Worm (Caenorhabditis elegans): ENCODE data around the gene cct-2.

The cct-2 gene

DNA sequence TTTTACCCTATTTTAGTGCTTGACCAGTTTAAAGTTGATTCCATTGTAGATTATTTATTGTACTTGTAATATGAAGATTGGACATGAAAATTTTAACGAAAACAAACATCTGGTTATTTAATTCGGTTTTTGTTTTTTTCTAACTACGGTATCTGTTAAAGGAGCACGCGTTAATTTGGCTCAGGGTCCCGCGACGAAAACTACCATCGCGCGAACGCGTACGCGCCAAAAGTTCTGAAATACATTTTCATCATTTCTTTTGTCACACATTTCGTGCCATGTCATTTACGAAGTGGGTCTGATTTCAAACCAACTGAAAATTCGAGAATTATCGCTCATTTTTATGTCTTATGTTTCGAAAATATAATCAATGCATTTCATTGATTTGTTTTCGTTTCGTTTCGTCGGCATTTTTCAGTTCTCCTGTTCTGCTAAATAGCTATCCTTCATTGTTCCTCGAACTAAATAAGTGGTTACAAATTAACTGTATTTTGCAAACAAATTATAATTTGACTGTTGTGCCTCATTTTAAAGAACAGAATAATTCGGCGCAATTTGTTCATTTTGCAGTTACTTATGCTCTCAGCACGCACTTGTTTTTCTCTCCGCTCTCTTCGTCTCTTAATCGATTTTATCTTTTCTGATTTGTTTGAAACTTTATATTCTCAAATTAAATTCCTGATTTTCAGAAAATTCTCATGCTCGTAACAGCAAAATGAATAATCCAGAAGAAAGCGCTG is 6.3 kb downstream of the cct-2 start, which contains the start of gene T21B10.3 (continued):
- TF ChIP-seq daf-16 (GFP tag; optimal IDR thresholded peaks at IDR 0.05), result peak in 1 of 2 experiments; percentile 62
- TF ChIP-seq daf-16 (tag; optimal IDR thresholded peaks at IDR 0.05), result peak; percentile 2
- peak; percentile 15 for TF ChIP-seq mep-1 (tag; optimal IDR thresholded peaks at IDR 0.05)
- peak; percentile 61; the same call in 1 of the 2 replicates for TF ChIP-seq pha-4 (GFP tag; IDR thresholded peaks at IDR 0.05)
- TF ChIP-seq pha-4 (tag; optimal IDR thresholded peaks at IDR 0.05), result no peak
- peak; percentile 22 for TF ChIP-seq T20F7.1 (GFP tag; optimal IDR thresholded peaks at IDR 0.05)
- TF ChIP-seq zfp-3 (GFP tag; conservative IDR thresholded peaks at IDR 0.05), result peak; percentile 91
- TF ChIP-seq Y75B8A.6 (GFP tag; IDR thresholded peaks at IDR 0.05), result no peak
- no peak for TF ChIP-seq Y5F2A.4 (GFP tag; optimal IDR thresholded peaks at IDR 0.05)
- TF ChIP-seq tag-97 (GFP tag; IDR thresholded peaks at IDR 0.05), result no peak
- TF ChIP-seq lin-15B (tag; optimal IDR thresholded peaks at IDR 0.05), result no peak
- TF ChIP-seq nhr-41 (GFP tag; IDR thresholded peaks at IDR 0.05), result 0 out of 2 replicates have a peak, but pooled peaks have one; percentile 44
- no peak for TF ChIP-seq F26F4.8 (GFP tag; conservative IDR thresholded peaks at IDR 0.05)
- TF ChIP-seq arid-1 (GFP tag; conservative IDR thresholded peaks at IDR 0.05), result peak; percentile 45; the same call in 1 of the 2 replicates
- peak; percentile 89 for TF ChIP-seq F49E8.2 (tag; optimal IDR thresholded peaks at IDR 0.05; ENCODE audit: borderline replicate concordance)
- peak; percentile 38 for TF ChIP-seq sdz-12 (GFP tag; optimal IDR thresholded peaks at IDR 0.05)
- TF ChIP-seq dve-1 (tag; optimal IDR thresholded peaks at IDR 0.05; ENCODE audit: insufficient read depth), result peak; percentile 36
- peak; percentile 93 for TF ChIP-seq unc-130 (GFP tag; optimal IDR thresholded peaks at IDR 0.05)

DNA sequence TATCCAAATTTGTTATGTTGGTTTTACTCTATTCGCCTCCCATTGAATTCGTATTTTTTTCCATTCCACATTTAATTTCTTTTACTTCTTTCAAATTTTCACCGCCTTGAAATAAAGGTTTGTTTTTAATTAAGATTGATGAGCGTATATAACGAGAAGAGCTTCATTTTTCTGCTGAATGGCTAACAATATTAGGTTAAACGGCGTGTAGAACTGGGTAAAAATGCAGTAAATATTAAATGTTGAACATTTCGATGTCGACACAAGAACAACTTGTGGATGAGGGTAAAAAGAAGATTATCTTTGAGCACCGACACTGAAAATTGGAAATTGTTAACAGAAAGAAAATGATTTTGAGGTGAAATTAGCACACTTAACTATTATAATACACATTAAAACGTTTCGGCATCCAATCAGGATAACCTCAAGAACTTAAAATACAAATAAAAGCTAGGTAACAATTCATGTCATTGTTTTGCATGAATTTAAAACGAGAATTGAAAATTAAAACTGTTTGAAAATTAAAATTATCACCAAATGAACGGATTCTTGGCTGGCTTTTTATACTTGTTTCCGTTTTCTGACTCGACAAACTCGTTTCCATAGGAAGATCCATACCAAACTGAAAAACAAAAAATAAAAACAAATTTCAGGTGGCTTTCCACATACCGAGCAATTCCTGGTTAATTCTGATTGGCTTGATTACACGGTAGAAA is 11.5 kb downstream of the cct-2 start:
- TF ChIP-seq Y48G9A.11 (GFP tag; IDR thresholded peaks at IDR 0.05) (peak; percentile 15; the same call in 1 of the 2 replicates), aha-1 (tag) (peak; percentile 91), arid-1 (GFP tag; conservative IDR thresholded peaks at IDR 0.05) (0 out of 2 replicates have a peak, but pooled peaks have one; percentile 30), ces-1 (GFP tag; optimal IDR thresholded peaks at IDR 0.05) (no peak), T20F7.1 (GFP tag; optimal IDR thresholded peaks at IDR 0.05) (peak; percentile 15), attf-4 (tag; optimal IDR thresholded peaks at IDR 0.05) (no peak), snpc-1.2 (GFP tag; IDR thresholded peaks at IDR 0.05) (peak; percentile 18; the same call in 1 of the 2 replicates), unc-62 (GFP tag; optimal IDR thresholded peaks at IDR 0.05 in 1 of 2) (peak in 1 of 2 experiments; percentile 14), unc-62 (tag; optimal IDR thresholded peaks at IDR 0.05) (no peak), lin-38 (GFP tag; IDR thresholded peaks at IDR 0.05) (peak; percentile 30), F49E8.2 (tag; optimal IDR thresholded peaks at IDR 0.05; ENCODE audit: borderline replicate concordance) (no peak)

DNA sequence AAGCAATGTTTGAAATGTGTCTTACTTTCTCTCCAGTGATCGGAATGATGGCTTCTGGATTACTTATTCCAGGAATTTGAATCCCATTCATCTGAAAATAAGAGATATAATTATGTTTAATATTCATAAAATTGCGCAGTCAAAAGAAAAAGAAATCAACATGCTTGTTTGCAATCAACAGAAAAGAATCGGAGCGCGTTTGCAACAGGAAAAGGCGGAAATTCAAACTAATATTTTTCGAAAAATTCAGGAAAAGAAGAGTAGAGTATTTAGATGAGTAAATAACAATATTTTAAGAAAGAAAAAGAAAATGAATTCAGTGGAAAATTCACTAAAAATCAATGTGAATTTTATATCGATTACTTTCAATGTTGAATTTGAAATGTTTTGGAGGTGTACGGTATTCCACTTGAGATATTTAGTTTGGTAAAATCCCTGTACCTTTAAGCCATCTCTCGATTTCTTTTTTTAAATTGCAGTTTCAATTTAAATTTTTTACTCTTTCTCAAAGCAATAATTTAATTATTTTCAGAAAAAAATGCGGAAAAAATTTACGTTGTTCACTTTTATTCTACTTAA is 12.9 kb downstream of the cct-2 start, which contains the start of the genes set-17 and T21B10.4:
Gene set-17, minus strand, starts transcription at position 127 of the 579 bp plus-strand sequence.
Gene T21B10.4, plus strand, starts transcription at position 533 of the 579 bp plus-strand sequence.
- TF ChIP-seq zip-11 (GFP tag; IDR thresholded peaks at IDR 0.05), result no peak
- TF ChIP-seq mdl-1 (tag; optimal IDR thresholded peaks at IDR 0.05), result no peak
- TF ChIP-seq snpc-4 (tag; optimal IDR thresholded peaks at IDR 0.05), result no peak
- peak in 1 of 2 experiments; percentile 39 for TF ChIP-seq lsy-2 (tag; optimal IDR thresholded peaks at IDR 0.05)
- TF ChIP-seq daf-16 (GFP tag; optimal IDR thresholded peaks at IDR 0.05), result no peak
- peak; percentile 71 for TF ChIP-seq daf-16 (tag; optimal IDR thresholded peaks at IDR 0.05)
- no peak for TF ChIP-seq dmd-9 (GFP tag; IDR thresholded peaks at IDR 0.05)
- TF ChIP-seq unc-130 (GFP tag; optimal IDR thresholded peaks at IDR 0.05), result no peak
- TF ChIP-seq nhr-76 (tag; optimal IDR thresholded peaks at IDR 0.05), result no peak
- TF ChIP-seq F26F4.8 (GFP tag; conservative IDR thresholded peaks at IDR 0.05), result no peak
- no peak for TF ChIP-seq nhr-28 (tag; optimal IDR thresholded peaks at IDR 0.05)
- TF ChIP-seq nhr-6 (tag; optimal IDR thresholded peaks at IDR 0.05), result peak; percentile 18
- TF ChIP-seq madf-5 (GFP tag; IDR thresholded peaks at IDR 0.05), result no peak
- TF ChIP-seq dpl-1 (GFP tag; optimal IDR thresholded peaks at IDR 0.05), result peak; percentile 79
- no peak for TF ChIP-seq ceh-32 (tag; optimal IDR thresholded peaks at IDR 0.05; ENCODE audit: poor library complexity)
- no peak for TF ChIP-seq Y5F2A.4 (GFP tag; optimal IDR thresholded peaks at IDR 0.05)
- TF ChIP-seq lin-38 (GFP tag; IDR thresholded peaks at IDR 0.05), result peak; percentile 58
- no peak for TF ChIP-seq lim-7 (GFP tag; IDR thresholded peaks at IDR 0.05)
